Worm (Caenorhabditis elegans) whole organism, L2 larva: ENCODE results near the gene lgc-48.

ENCODE experiments used
- C34F6.9 ChIP-seq: fragments of 150-350 bp; optimal IDR thresholded peaks from 2 replicates; lab custom pipeline; 2014; ENCODE audit warnings: missing biosample characterization, missing genetic modification characterization
- F13H6.1 ChIP-seq: sonication (generic microtip); optimal IDR thresholded peaks from 2 replicates; lab custom pipeline; 2016; ENCODE audit warnings: missing genetic modification characterization, missing compliant biosample characterization
- R02D3.7 ChIP-seq: fragments of 150-350 bp; optimal IDR thresholded peaks from 2 replicates; lab custom pipeline; 2014; ENCODE audit warnings: missing biosample characterization, missing genetic modification characterization
- Y55F3AM.14 ChIP-seq: fragments of 200-800 bp; sonication (Bioruptor generic); optimal IDR thresholded peaks from 2 replicates; lab custom pipeline; 2018; ENCODE audit warnings: mild to moderate bottlenecking, missing genetic modification characterization, missing compliant biosample characterization
- alr-1 ChIP-seq: fragments of 150-350 bp; optimal IDR thresholded peaks from 2 replicates; lab custom pipeline; 2014; ENCODE audit warnings: missing biosample characterization, missing genetic modification characterization
- aly-2 ChIP-seq: fragments of 150-350 bp; optimal IDR thresholded peaks from 2 replicates; lab custom pipeline; 2014; ENCODE audit warnings: missing biosample characterization, missing genetic modification characterization
- ama-1 ChIP-seq: fragments of 150-350 bp; optimal IDR thresholded peaks from 2 replicates; lab custom pipeline; 2018; ENCODE audit warnings: inconsistent platforms
- blmp-1 ChIP-seq: sonication (generic microtip); optimal IDR thresholded peaks from 2 replicates; lab custom pipeline; 2017; ENCODE audit warnings: missing genetic modification characterization, mild to moderate bottlenecking, missing compliant biosample characterization, antibody characterized with exemption, moderate library complexity; ENCODE audit not compliant: insufficient read depth
- ceh-16 ChIP-seq: fragments of 150-350 bp; optimal IDR thresholded peaks from 2 replicates; lab custom pipeline; 2014; ENCODE audit warnings: missing biosample characterization, missing genetic modification characterization
- ceh-82 ChIP-seq: fragments of 150-350 bp; optimal IDR thresholded peaks from 2 replicates; lab custom pipeline; 2014; ENCODE audit warnings: missing biosample characterization, missing genetic modification characterization
- crh-2 ChIP-seq: sonication (generic microtip); optimal IDR thresholded peaks from 2 replicates; lab custom pipeline; 2017; ENCODE audit warnings: missing biosample characterization, missing genetic modification characterization
- dmd-4 ChIP-seq: sonication (generic microtip); optimal IDR thresholded peaks from 2 replicates; lab custom pipeline; 2017; ENCODE audit warnings: missing biosample characterization, missing genetic modification characterization
- egl-27 ChIP-seq: sonication (generic microtip); optimal IDR thresholded peaks from 3 replicates; lab custom pipeline; 2017; ENCODE audit warnings: missing biosample characterization, missing genetic modification reagents, missing genetic modification characterization
- elt-1 ChIP-seq: fragments of 150-350 bp; optimal IDR thresholded peaks from 2 replicates; lab custom pipeline; 2014; ENCODE audit warnings: missing biosample characterization, missing genetic modification characterization
- fos-1 ChIP-seq: fragments of 150-350 bp; optimal IDR thresholded peaks from 2 replicates; lab custom pipeline; 2014; ENCODE audit warnings: missing biosample characterization, missing genetic modification characterization
- gmeb-1 ChIP-seq: fragments of 150-350 bp; optimal IDR thresholded peaks from 2 replicates; lab custom pipeline; 2014; ENCODE audit warnings: missing biosample characterization, missing genetic modification characterization
- lin-11 ChIP-seq: fragments of 150-350 bp; sonication (generic microtip); optimal IDR thresholded peaks from 2 replicates; lab custom pipeline; 2014; ENCODE audit warnings: missing biosample characterization, missing genetic modification characterization, inconsistent platforms, mixed read lengths
- lin-13 ChIP-seq: fragments of 150-350 bp; optimal IDR thresholded peaks from 2 replicates; lab custom pipeline; 2014; ENCODE audit warnings: missing biosample characterization, missing genetic modification reagents, missing genetic modification characterization
- lsy-2 ChIP-seq, 2 experiments: fragments of 150-350 bp in 1 of 2; sonication (generic microtip) in 1 of 2; optimal IDR thresholded peaks; 2 replicates each; lab custom pipeline; 2014 to 2017; ENCODE audit warnings: missing biosample characterization in 2 of 2, missing genetic modification characterization in 2 of 2
- mbf-1 ChIP-seq: sonication (generic microtip); optimal IDR thresholded peaks from 2 replicates; lab custom pipeline; 2017; ENCODE audit warnings: missing biosample characterization, missing genetic modification characterization
- nhr-10 ChIP-seq: sonication (generic microtip); optimal IDR thresholded peaks from 2 replicates; lab custom pipeline; 2017; ENCODE audit warnings: missing biosample characterization, missing genetic modification characterization
- nhr-12 ChIP-seq: fragments of 150-350 bp; optimal IDR thresholded peaks from 2 replicates; lab custom pipeline; 2014; ENCODE audit warnings: missing biosample characterization, missing genetic modification characterization
- nhr-129 ChIP-seq: fragments of 150-350 bp; optimal IDR thresholded peaks from 2 replicates; lab custom pipeline; 2014; ENCODE audit warnings: missing biosample characterization, missing genetic modification characterization
- nhr-21 ChIP-seq: fragments of 150-350 bp; optimal IDR thresholded peaks from 2 replicates; lab custom pipeline; 2014; ENCODE audit warnings: missing biosample characterization, missing genetic modification characterization
- nhr-23 ChIP-seq: fragments of 150-350 bp; optimal IDR thresholded peaks from 2 replicates; lab custom pipeline; 2014; ENCODE audit warnings: missing biosample characterization, missing genetic modification reagents, missing genetic modification characterization
- nhr-25 ChIP-seq: fragments of 150-350 bp; sonication (generic microtip); optimal IDR thresholded peaks from 3 replicates; lab custom pipeline; 2014; ENCODE audit warnings: missing biosample characterization, missing genetic modification characterization
- nhr-6 ChIP-seq: fragments of 150-350 bp; optimal IDR thresholded peaks from 2 replicates; lab custom pipeline; 2014; ENCODE audit warnings: missing biosample characterization, missing genetic modification characterization
- nhr-77 ChIP-seq: fragments of 150-350 bp; optimal IDR thresholded peaks from 2 replicates; lab custom pipeline; 2014; ENCODE audit warnings: missing biosample characterization, missing genetic modification characterization
- sem-4 ChIP-seq: fragments of 150-350 bp; optimal IDR thresholded peaks from 2 replicates; lab custom pipeline; 2014; ENCODE audit warnings: missing biosample characterization, missing genetic modification reagents, missing genetic modification characterization
- skn-1 ChIP-seq: sonication (generic microtip); optimal IDR thresholded peaks from 2 replicates; lab custom pipeline; 2017; ENCODE audit warnings: missing biosample characterization, missing genetic modification characterization
- sma-3 ChIP-seq: sonication (generic microtip); optimal IDR thresholded peaks from 2 replicates; lab custom pipeline; 2016; ENCODE audit warnings: missing genetic modification reagents, missing genetic modification characterization, missing compliant biosample characterization
- sma-9 ChIP-seq, 2 experiments: fragments of 150-350 bp in 1 of 2; sonication (generic microtip) in 1 of 2; optimal IDR thresholded peaks; 2 replicates each; lab custom pipeline; 2014 to 2016; ENCODE audit warnings: missing genetic modification characterization in 2 of 2, mild to moderate bottlenecking in 1 of 2, missing biosample characterization in 1 of 2, missing compliant biosample characterization in 1 of 2, missing genetic modification reagents in 1 of 2, moderate library complexity in 1 of 2
- snpc-4 ChIP-seq: fragments of 150-350 bp; optimal IDR thresholded peaks from 2 replicates; lab custom pipeline; 2014; ENCODE audit warnings: missing biosample characterization, missing genetic modification characterization
- unc-39 ChIP-seq: fragments of 150-350 bp; optimal IDR thresholded peaks from 2 replicates; lab custom pipeline; 2014; ENCODE audit warnings: missing biosample characterization, missing genetic modification characterization
- zag-1 ChIP-seq: fragments of 150-350 bp; optimal IDR thresholded peaks from 2 replicates; lab custom pipeline; 2014; ENCODE audit warnings: missing biosample characterization, missing genetic modification characterization
- ztf-1 ChIP-seq: fragments of 200-800 bp; sonication (Bioruptor generic); conservative IDR thresholded peaks from 2 replicates; pipeline ENCODE4 v1.3.6; 2022; ENCODE audit warnings: missing genetic modification characterization, missing compliant biosample characterization

lgc-48 gene

DNA sequence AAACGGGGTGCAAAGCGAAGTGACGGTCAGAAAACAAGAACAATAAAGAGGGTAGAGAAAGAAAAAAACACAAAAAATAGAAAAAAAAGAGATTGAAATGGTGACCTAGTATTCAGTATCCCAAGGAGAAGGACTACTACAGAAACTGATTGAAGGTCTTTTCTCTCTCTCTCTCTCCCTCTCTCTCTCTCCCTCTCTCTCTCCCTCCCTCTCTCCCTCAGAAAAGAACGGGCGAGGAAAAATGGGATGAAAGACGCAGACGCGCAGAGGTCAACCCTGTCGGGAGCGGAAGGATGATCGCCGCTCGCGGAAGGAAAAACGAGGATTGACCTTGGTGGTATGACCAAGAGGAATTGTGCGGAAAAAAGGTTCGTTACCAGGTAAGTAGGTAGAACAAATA, 34.5 kb downstream of the lgc-48 start (continued):
- TF ChIP-seq Y55F3AM.14 (GFP tag; lab: Kevin White, UChicago) (no peak), aly-2 (tag; lab: Kevin White, UChicago) (no peak), ztf-1 (GFP tag; lab: Robert Waterston, UW) (no peak), dmd-4 (tag; lab: Kevin White, UChicago) (no peak), C34F6.9 (tag; lab: Kevin White, UChicago) (no peak), sem-4 (tag; lab: Kevin White, UChicago) (peak; percentile 45), zag-1 (tag; lab: Kevin White, UChicago) (no peak)

DNA sequence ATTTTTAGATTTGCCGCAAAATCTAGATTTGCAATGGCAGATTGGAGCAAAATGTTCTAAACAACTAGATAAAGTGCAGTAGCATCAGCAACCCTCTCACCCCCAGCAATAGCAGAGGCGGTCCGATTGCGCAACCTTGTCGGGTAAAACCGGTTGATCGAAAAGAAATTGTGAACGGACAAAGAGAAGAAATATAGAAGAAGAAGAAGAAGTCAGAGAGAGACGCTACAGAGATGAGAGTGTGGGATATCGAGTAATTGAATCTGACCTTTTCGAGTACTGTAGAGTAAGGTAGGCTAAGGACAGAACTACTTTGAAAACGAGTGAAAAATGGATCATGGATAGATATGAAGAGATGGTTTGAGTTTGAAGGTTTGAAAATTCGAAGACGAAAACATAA, 35.8 kb downstream of the lgc-48 start:
- TF ChIP-seq skn-1 (tag; lab: Kevin White, UChicago) = no peak
- peak; percentile 79 for TF ChIP-seq nhr-25
- no peak for TF ChIP-seq ztf-1 (GFP tag; lab: Robert Waterston, UW)
- no peak for TF ChIP-seq lin-11 (tag; lab: Kevin White, UChicago)
- peak; percentile 17 for TF ChIP-seq sma-3 (GFP tag; lab: Kevin White, UChicago)
- no peak for TF ChIP-seq snpc-4
- TF ChIP-seq blmp-1 (tag; lab: Kevin White, UChicago) = peak; percentile 22
- TF ChIP-seq sma-9 (GFP tag; optimal IDR thresholded peaks at IDR 0.05; lab: Kevin White, UChicago) = peak; percentile 43
- no peak for TF ChIP-seq sma-9 (tag; optimal IDR thresholded peaks at IDR 0.05; lab: Kevin White, UChicago)
- no peak for TF ChIP-seq nhr-6 (tag; lab: Kevin White, UChicago)
- TF ChIP-seq unc-39 = no peak
- peak; percentile 59 for TF ChIP-seq egl-27 (tag; lab: Kevin White, UChicago)
- TF ChIP-seq nhr-77 (tag; lab: Kevin White, UChicago) = no peak
- TF ChIP-seq ama-1 = no peak
- TF ChIP-seq lin-13 (GFP tag; lab: Kevin White, UChicago) = peak; percentile 7
- TF ChIP-seq ceh-16 (tag; lab: Kevin White, UChicago) = peak; percentile 68
- peak; percentile 13 for TF ChIP-seq nhr-129 (tag; lab: Kevin White, UChicago)
- TF ChIP-seq F13H6.1 (tag; lab: Kevin White, UChicago) = peak; percentile 62
- no peak for TF ChIP-seq ceh-82 (tag; lab: Kevin White, UChicago)
- TF ChIP-seq fos-1 = peak; percentile 24
- no peak for TF ChIP-seq gmeb-1 (tag; lab: Kevin White, UChicago)
- TF ChIP-seq lsy-2 (tag; optimal IDR thresholded peaks at IDR 0.05; lab: Kevin White, UChicago) = peak in 1 of 2 experiments; percentile 15
- no peak for TF ChIP-seq dmd-4 (tag; lab: Kevin White, UChicago)

DNA sequence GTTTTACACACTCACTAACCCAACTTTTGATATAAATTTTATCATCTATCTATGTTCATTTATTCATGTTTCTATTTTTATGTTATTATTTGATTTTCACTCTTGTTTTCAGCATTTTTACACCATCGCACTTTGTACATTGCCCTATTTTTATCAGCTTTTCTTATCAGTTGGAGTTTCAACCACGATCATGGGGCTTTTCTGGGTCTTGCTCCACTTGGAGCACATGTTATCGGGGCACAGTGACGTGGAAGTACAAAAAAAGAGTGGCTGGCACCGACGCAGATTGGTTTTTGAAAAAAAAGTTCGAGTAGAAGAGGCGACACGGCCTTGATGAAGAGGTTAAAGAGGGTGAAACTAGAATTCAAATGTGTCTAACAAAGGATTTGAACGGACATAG, 37.1 kb downstream of the lgc-48 start:
- TF ChIP-seq ceh-82 (tag; lab: Kevin White, UChicago) = no peak
- TF ChIP-seq nhr-77 (tag; lab: Kevin White, UChicago) = no peak
- TF ChIP-seq F13H6.1 (tag; lab: Kevin White, UChicago) = peak; percentile 25
- TF ChIP-seq ama-1 = no peak
- TF ChIP-seq egl-27 (tag; lab: Kevin White, UChicago) = no peak
- no peak for TF ChIP-seq nhr-21 (tag; lab: Kevin White, UChicago)
- no peak for TF ChIP-seq C34F6.9 (tag; lab: Kevin White, UChicago)
- no peak for TF ChIP-seq elt-1
- no peak for TF ChIP-seq mbf-1
- no peak for TF ChIP-seq ztf-1 (GFP tag; lab: Robert Waterston, UW)
- TF ChIP-seq nhr-10 = no peak
- TF ChIP-seq fos-1 = peak; percentile 55
- TF ChIP-seq nhr-25 = no peak
- TF ChIP-seq gmeb-1 (tag; lab: Kevin White, UChicago) = peak; percentile 27
- TF ChIP-seq nhr-129 (tag; lab: Kevin White, UChicago) = no peak
- TF ChIP-seq nhr-12 (tag; lab: Kevin White, UChicago) = no peak
- TF ChIP-seq sma-9 (GFP tag; optimal IDR thresholded peaks at IDR 0.05; lab: Kevin White, UChicago) = peak; percentile 51
- TF ChIP-seq sma-9 (tag; optimal IDR thresholded peaks at IDR 0.05; lab: Kevin White, UChicago) = no peak
- TF ChIP-seq zag-1 (tag; lab: Kevin White, UChicago) = no peak
- TF ChIP-seq sma-3 (GFP tag; lab: Kevin White, UChicago) = no peak
- TF ChIP-seq R02D3.7 = no peak
- TF ChIP-seq nhr-23 (tag; lab: Kevin White, UChicago) = no peak
- no peak for TF ChIP-seq lin-11 (tag; lab: Kevin White, UChicago)
- TF ChIP-seq ceh-16 (tag; lab: Kevin White, UChicago) = no peak
- TF ChIP-seq dmd-4 (tag; lab: Kevin White, UChicago) = no peak
- no peak for TF ChIP-seq alr-1 (tag; lab: Kevin White, UChicago)
- peak; percentile 85 for TF ChIP-seq crh-2 (tag; lab: Kevin White, UChicago)
- TF ChIP-seq, all 48 proteins: peak for 5
